Worm (Caenorhabditis elegans): ENCODE data around the gene clec-88.

Gene clec-88

ce11 chrII:6379038-6379563, 13.6 kb downstream of the clec-88 start (continued):
- TF ChIP-seq mdl-1 (tag; optimal IDR thresholded peaks at IDR 0.05): peak in 1 of 2 experiments; percentile 27
- TF ChIP-seq lin-38 (GFP tag; IDR thresholded peaks at IDR 0.05): no peak
- peak; percentile 54 for TF ChIP-seq nhr-28 (tag; optimal IDR thresholded peaks at IDR 0.05)
- TF ChIP-seq hlh-30 (tag; optimal IDR thresholded peaks at IDR 0.05; ENCODE audit: insufficient read depth): peak; percentile 57
- no peak for TF ChIP-seq lin-39 (tag; optimal IDR thresholded peaks at IDR 0.05)
- no peak for TF ChIP-seq rbr-2 (tag; optimal IDR thresholded peaks at IDR 0.05)
- no peak for TF ChIP-seq egl-43 (GFP tag; IDR thresholded peaks at IDR 0.05)
- TF ChIP-seq ceh-20 (GFP tag; IDR thresholded peaks at IDR 0.05): no peak

- TF ChIP-seq aha-1 (tag): peak; percentile 75
- TF ChIP-seq cey-2 (tag; optimal IDR thresholded peaks at IDR 0.05; ENCODE audit: borderline replicate concordance, insufficient read depth): no peak
Measured at ce11 chrII:6380866-6381265, 15.3 kb downstream of the clec-88 start, which contains the start of gene F58F12.12. F58F12.12 (plus strand) TSS chrII:6381166.

ce11 chrII:6383183-6383695, 17.7 kb downstream of the clec-88 start, which contains the start of gene F58F12.1:
F58F12.1 (plus strand) TSS chrII:6383645.
- peak; percentile 31 for TF ChIP-seq hlh-11 (tag; optimal IDR thresholded peaks at IDR 0.05)
- no peak for TF ChIP-seq ztf-7 (tag; optimal IDR thresholded peaks at IDR 0.05)
- TF ChIP-seq rbr-2 (tag; optimal IDR thresholded peaks at IDR 0.05): peak; percentile 38
- TF ChIP-seq aly-2 (tag; optimal IDR thresholded peaks at IDR 0.05): no peak
- TF ChIP-seq mes-2 (tag; optimal IDR thresholded peaks at IDR 0.05; ENCODE audit: poor library complexity, severe bottlenecking): peak; percentile 97
- TF ChIP-seq lir-3 (tag; optimal IDR thresholded peaks at IDR 0.05): no peak
- TF ChIP-seq dpl-1 (GFP tag; optimal IDR thresholded peaks at IDR 0.05): peak; percentile 56
- no peak for TF ChIP-seq vab-7 (GFP tag; IDR thresholded peaks at IDR 0.05)
- TF ChIP-seq lin-38 (GFP tag; IDR thresholded peaks at IDR 0.05): peak; percentile 94
- TF ChIP-seq arid-1 (GFP tag; conservative IDR thresholded peaks at IDR 0.05): no peak
- TF ChIP-seq dmd-9 (GFP tag; IDR thresholded peaks at IDR 0.05): no peak
- peak; percentile 43 for TF ChIP-seq lin-13 (GFP tag; optimal IDR thresholded peaks at IDR 0.05)
- TF ChIP-seq hif-1 (tag; optimal IDR thresholded peaks at IDR 0.05): peak in 1 of 2 experiments; percentile 75
- TF ChIP-seq T26A8.4 (GFP tag; IDR thresholded peaks at IDR 0.05): no peak
- peak; percentile 14; the same call in 1 of the 2 replicates for TF ChIP-seq dmd-6 (GFP tag; IDR thresholded peaks at IDR 0.05)
- no peak for TF ChIP-seq nhr-102 (tag; optimal IDR thresholded peaks at IDR 0.05)
- TF ChIP-seq lsy-2 (tag; optimal IDR thresholded peaks at IDR 0.05): peak in 1 of 2 experiments; percentile 81
- no peak for TF ChIP-seq fos-1 (tag; optimal IDR thresholded peaks at IDR 0.05)
- no peak for TF ChIP-seq lin-29 (GFP tag; IDR thresholded peaks at IDR 0.05)
- no peak for TF ChIP-seq attf-4 (tag; optimal IDR thresholded peaks at IDR 0.05)
- TF ChIP-seq daf-16 (GFP tag; optimal IDR thresholded peaks at IDR 0.05): no peak
- TF ChIP-seq daf-16 (tag; optimal IDR thresholded peaks at IDR 0.05): peak; percentile 50
- TF ChIP-seq dve-1 (tag; optimal IDR thresholded peaks at IDR 0.05; ENCODE audit: insufficient read depth): peak; percentile 50
- no peak for TF ChIP-seq D1046.2 (GFP tag; IDR thresholded peaks at IDR 0.05)
- peak; percentile 55 for TF ChIP-seq nhr-28 (tag; optimal IDR thresholded peaks at IDR 0.05)
- peak; percentile 52 for TF ChIP-seq hlh-30 (tag; optimal IDR thresholded peaks at IDR 0.05; ENCODE audit: insufficient read depth)
- peak; percentile 66 for TF ChIP-seq mep-1 (tag; optimal IDR thresholded peaks at IDR 0.05)
- TF ChIP-seq nhr-48 (tag; optimal IDR thresholded peaks at IDR 0.05): no peak
- TF ChIP-seq aha-1 (tag): peak; percentile 24
- no peak for TF ChIP-seq unc-39 (tag; optimal IDR thresholded peaks at IDR 0.05)
- no peak for TF ChIP-seq ceh-20 (GFP tag; IDR thresholded peaks at IDR 0.05)
- TF ChIP-seq Y48G9A.11 (GFP tag; IDR thresholded peaks at IDR 0.05): no peak
- peak; percentile 43 for TF ChIP-seq nhr-6 (tag; optimal IDR thresholded peaks at IDR 0.05)
- no peak for TF ChIP-seq daf-8 (GFP tag; IDR thresholded peaks at IDR 0.05)
- TF ChIP-seq ZK337.2 (GFP tag; IDR thresholded peaks at IDR 0.05): peak; percentile 47; the same call in 1 of the 2 replicates
- TF ChIP-seq nhr-11 (tag; optimal IDR thresholded peaks at IDR 0.05): peak; percentile 21
- peak in 1 of 2 experiments; percentile 75 for TF ChIP-seq unc-62 (GFP tag; optimal IDR thresholded peaks at IDR 0.05 in 1 of 2)
- no peak for TF ChIP-seq unc-62 (tag; optimal IDR thresholded peaks at IDR 0.05)
- peak; percentile 90 for TF ChIP-seq unc-130 (GFP tag; optimal IDR thresholded peaks at IDR 0.05)
- no peak for TF ChIP-seq F26F4.8 (GFP tag; conservative IDR thresholded peaks at IDR 0.05)
